Worm (Caenorhabditis elegans): ENCODE results near the gene F49H6.5.

DNA sequence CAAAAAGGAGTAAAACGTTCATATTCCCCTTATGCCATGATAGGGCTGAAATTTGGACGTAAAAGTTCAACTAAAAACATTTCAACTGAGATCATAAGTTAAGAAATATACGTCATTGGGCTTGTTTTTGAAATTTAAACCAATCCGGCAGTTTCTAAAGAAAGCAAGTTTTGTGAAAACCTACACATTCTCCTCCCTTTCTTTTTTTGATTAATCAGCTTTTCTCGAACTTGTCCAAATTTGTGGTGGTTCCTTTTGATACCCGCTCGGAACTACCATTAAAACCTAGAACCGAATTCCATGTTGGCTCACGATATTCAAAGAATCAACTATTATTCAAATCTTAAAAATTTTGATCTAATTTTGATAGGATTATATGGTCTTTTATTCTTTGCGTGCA, 42.7 kb upstream of the F49H6.5 start, which contains the start of gene srz-54:
- TF ChIP-seq let-607 (tag; optimal IDR thresholded peaks at IDR 0.05) (no peak), ceh-58 (GFP tag; IDR thresholded peaks at IDR 0.05) (no peak), pbrm-1 (GFP tag; IDR thresholded peaks at IDR 0.05) (no peak), ets-4 (GFP tag; optimal IDR thresholded peaks at IDR 0.05) (no peak), unc-62 (GFP tag; optimal IDR thresholded peaks at IDR 0.05) (no peak)

All from whole organism, young adult.